Worm (Caenorhabditis elegans): ENCODE results near the gene T21H3.5.

DNA sequence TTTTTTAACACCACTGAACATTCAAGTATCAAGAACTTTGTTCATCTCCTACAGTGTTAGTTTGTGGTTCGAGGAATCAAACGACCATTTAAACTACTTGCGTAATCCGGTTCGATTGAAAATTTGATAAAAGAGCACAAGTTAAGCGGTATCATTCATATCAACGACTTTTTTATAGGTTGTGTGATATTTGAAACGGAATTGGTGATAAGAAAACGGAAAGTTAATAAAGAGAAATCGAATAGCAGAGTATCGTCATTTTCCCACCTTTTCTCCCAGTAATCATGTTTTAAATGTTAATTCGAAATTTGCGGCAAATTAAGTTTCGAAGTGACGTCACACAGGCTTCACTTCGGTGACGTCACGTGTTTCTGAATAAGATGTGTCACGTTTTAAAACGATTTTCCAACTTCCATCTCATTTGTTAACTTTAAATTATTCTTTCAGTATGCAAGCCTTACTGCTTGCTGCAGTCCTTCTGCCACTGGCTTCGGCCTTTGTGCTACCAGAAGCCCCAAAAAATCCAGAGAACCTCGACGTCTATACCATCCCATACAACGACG, 12.3 kb upstream of the T21H3.5 start, which contains the start of gene T21H3.1:
- no peak for TF ChIP-seq elt-1 (tag; optimal IDR thresholded peaks at IDR 0.05; ENCODE audit: borderline replicate concordance, insufficient read depth)
- TF ChIP-seq nhr-76 (tag; optimal IDR thresholded peaks at IDR 0.05) = no peak

All from whole organism, mixed stage, embryonic.